Worm (Caenorhabditis elegans) whole organism, L2 larva: ENCODE measurements around the gene F36H1.12.

ENCODE experiments used
- C34F6.9 ChIP-seq: fragments of 150-350 bp; optimal IDR thresholded peaks from 2 replicates; lab custom pipeline; 2014; ENCODE audit warnings: missing biosample characterization, missing genetic modification characterization
- F13H6.1 ChIP-seq: sonication (generic microtip); optimal IDR thresholded peaks from 2 replicates; lab custom pipeline; 2016; ENCODE audit warnings: missing genetic modification characterization, missing compliant biosample characterization
- R02D3.7 ChIP-seq: fragments of 150-350 bp; optimal IDR thresholded peaks from 2 replicates; lab custom pipeline; 2014; ENCODE audit warnings: missing biosample characterization, missing genetic modification characterization
- Y55F3AM.14 ChIP-seq: fragments of 200-800 bp; sonication (Bioruptor generic); optimal IDR thresholded peaks from 2 replicates; lab custom pipeline; 2018; ENCODE audit warnings: mild to moderate bottlenecking, missing genetic modification characterization, missing compliant biosample characterization
- ZK546.5 ChIP-seq: sonication (generic microtip); optimal IDR thresholded peaks from 2 replicates; lab custom pipeline; 2017; ENCODE audit warnings: missing biosample characterization, missing genetic modification characterization
- alr-1 ChIP-seq: fragments of 150-350 bp; optimal IDR thresholded peaks from 2 replicates; lab custom pipeline; 2014; ENCODE audit warnings: missing biosample characterization, missing genetic modification characterization
- aly-2 ChIP-seq: fragments of 150-350 bp; optimal IDR thresholded peaks from 2 replicates; lab custom pipeline; 2014; ENCODE audit warnings: missing biosample characterization, missing genetic modification characterization
- ama-1 ChIP-seq: fragments of 150-350 bp; optimal IDR thresholded peaks from 2 replicates; lab custom pipeline; 2018; ENCODE audit warnings: inconsistent platforms
- blmp-1 ChIP-seq: sonication (generic microtip); optimal IDR thresholded peaks from 2 replicates; lab custom pipeline; 2017; ENCODE audit warnings: missing genetic modification characterization, mild to moderate bottlenecking, missing compliant biosample characterization, antibody characterized with exemption, moderate library complexity; ENCODE audit not compliant: insufficient read depth
- ceh-16 ChIP-seq: fragments of 150-350 bp; optimal IDR thresholded peaks from 2 replicates; lab custom pipeline; 2014; ENCODE audit warnings: missing biosample characterization, missing genetic modification characterization
- ceh-82 ChIP-seq: fragments of 150-350 bp; optimal IDR thresholded peaks from 2 replicates; lab custom pipeline; 2014; ENCODE audit warnings: missing biosample characterization, missing genetic modification characterization
- crh-2 ChIP-seq: sonication (generic microtip); optimal IDR thresholded peaks from 2 replicates; lab custom pipeline; 2017; ENCODE audit warnings: missing biosample characterization, missing genetic modification characterization
- dmd-4 ChIP-seq: sonication (generic microtip); optimal IDR thresholded peaks from 2 replicates; lab custom pipeline; 2017; ENCODE audit warnings: missing biosample characterization, missing genetic modification characterization
- egl-27 ChIP-seq: sonication (generic microtip); optimal IDR thresholded peaks from 3 replicates; lab custom pipeline; 2017; ENCODE audit warnings: missing biosample characterization, missing genetic modification reagents, missing genetic modification characterization
- elt-1 ChIP-seq: fragments of 150-350 bp; optimal IDR thresholded peaks from 2 replicates; lab custom pipeline; 2014; ENCODE audit warnings: missing biosample characterization, missing genetic modification characterization
- elt-3 ChIP-seq: sonication (generic microtip); optimal IDR thresholded peaks from 2 replicates; lab custom pipeline; 2017; ENCODE audit warnings: missing biosample characterization, missing genetic modification characterization
- fos-1 ChIP-seq: fragments of 150-350 bp; optimal IDR thresholded peaks from 2 replicates; lab custom pipeline; 2014; ENCODE audit warnings: missing biosample characterization, missing genetic modification characterization
- gmeb-1 ChIP-seq: fragments of 150-350 bp; optimal IDR thresholded peaks from 2 replicates; lab custom pipeline; 2014; ENCODE audit warnings: missing biosample characterization, missing genetic modification characterization
- lin-11 ChIP-seq: fragments of 150-350 bp; sonication (generic microtip); optimal IDR thresholded peaks from 2 replicates; lab custom pipeline; 2014; ENCODE audit warnings: missing biosample characterization, missing genetic modification characterization, inconsistent platforms, mixed read lengths
- lin-39 ChIP-seq: fragments of 150-350 bp; optimal IDR thresholded peaks from 2 replicates; lab custom pipeline; 2014; ENCODE audit warnings: missing biosample characterization, missing genetic modification reagents, missing genetic modification characterization
- lsy-2 ChIP-seq, 2 experiments: fragments of 150-350 bp in 1 of 2; sonication (generic microtip) in 1 of 2; optimal IDR thresholded peaks; 2 replicates each; lab custom pipeline; 2014 to 2017; ENCODE audit warnings: missing biosample characterization in 2 of 2, missing genetic modification characterization in 2 of 2
- mab-5 ChIP-seq: fragments of 150-350 bp; optimal IDR thresholded peaks from 2 replicates; lab custom pipeline; 2014; ENCODE audit warnings: missing biosample characterization, missing genetic modification characterization
- mbf-1 ChIP-seq: sonication (generic microtip); optimal IDR thresholded peaks from 2 replicates; lab custom pipeline; 2017; ENCODE audit warnings: missing biosample characterization, missing genetic modification characterization
- mdl-1 ChIP-seq, 2 experiments: fragments of 150-350 bp in 1 of 2; sonication (generic microtip) in 1 of 2; optimal IDR thresholded peaks; 2 replicates each; lab custom pipeline; 2017; ENCODE audit warnings: missing biosample characterization in 2 of 2, missing genetic modification characterization in 2 of 2
- nhr-10 ChIP-seq: sonication (generic microtip); optimal IDR thresholded peaks from 2 replicates; lab custom pipeline; 2017; ENCODE audit warnings: missing biosample characterization, missing genetic modification characterization
- nhr-11 ChIP-seq: fragments of 150-350 bp; optimal IDR thresholded peaks from 2 replicates; lab custom pipeline; 2014; ENCODE audit warnings: missing biosample characterization, missing genetic modification characterization
- nhr-12 ChIP-seq: fragments of 150-350 bp; optimal IDR thresholded peaks from 2 replicates; lab custom pipeline; 2014; ENCODE audit warnings: missing biosample characterization, missing genetic modification characterization
- nhr-129 ChIP-seq: fragments of 150-350 bp; optimal IDR thresholded peaks from 2 replicates; lab custom pipeline; 2014; ENCODE audit warnings: missing biosample characterization, missing genetic modification characterization
- nhr-21 ChIP-seq: fragments of 150-350 bp; optimal IDR thresholded peaks from 2 replicates; lab custom pipeline; 2014; ENCODE audit warnings: missing biosample characterization, missing genetic modification characterization
- nhr-23 ChIP-seq: fragments of 150-350 bp; optimal IDR thresholded peaks from 2 replicates; lab custom pipeline; 2014; ENCODE audit warnings: missing biosample characterization, missing genetic modification reagents, missing genetic modification characterization
- nhr-237 ChIP-seq: fragments of 150-350 bp; optimal IDR thresholded peaks from 2 replicates; lab custom pipeline; 2014; ENCODE audit warnings: missing biosample characterization, missing genetic modification characterization
- nhr-6 ChIP-seq: fragments of 150-350 bp; optimal IDR thresholded peaks from 2 replicates; lab custom pipeline; 2014; ENCODE audit warnings: missing biosample characterization, missing genetic modification characterization
- nhr-77 ChIP-seq: fragments of 150-350 bp; optimal IDR thresholded peaks from 2 replicates; lab custom pipeline; 2014; ENCODE audit warnings: missing biosample characterization, missing genetic modification characterization
- peb-1 ChIP-seq: fragments of 150-350 bp; optimal IDR thresholded peaks from 2 replicates; lab custom pipeline; 2014; ENCODE audit warnings: missing biosample characterization, missing genetic modification characterization
- sem-4 ChIP-seq: fragments of 150-350 bp; optimal IDR thresholded peaks from 2 replicates; lab custom pipeline; 2014; ENCODE audit warnings: missing biosample characterization, missing genetic modification reagents, missing genetic modification characterization
- skn-1 ChIP-seq: sonication (generic microtip); optimal IDR thresholded peaks from 2 replicates; lab custom pipeline; 2017; ENCODE audit warnings: missing biosample characterization, missing genetic modification characterization
- sma-3 ChIP-seq: sonication (generic microtip); optimal IDR thresholded peaks from 2 replicates; lab custom pipeline; 2016; ENCODE audit warnings: missing genetic modification reagents, missing genetic modification characterization, missing compliant biosample characterization
- sma-9 ChIP-seq, 2 experiments: fragments of 150-350 bp in 1 of 2; sonication (generic microtip) in 1 of 2; optimal IDR thresholded peaks; 2 replicates each; lab custom pipeline; 2014 to 2016; ENCODE audit warnings: missing genetic modification characterization in 2 of 2, mild to moderate bottlenecking in 1 of 2, missing biosample characterization in 1 of 2, missing compliant biosample characterization in 1 of 2, missing genetic modification reagents in 1 of 2, moderate library complexity in 1 of 2
- snpc-4 ChIP-seq: fragments of 150-350 bp; optimal IDR thresholded peaks from 2 replicates; lab custom pipeline; 2014; ENCODE audit warnings: missing biosample characterization, missing genetic modification characterization
- unc-39 ChIP-seq: fragments of 150-350 bp; optimal IDR thresholded peaks from 2 replicates; lab custom pipeline; 2014; ENCODE audit warnings: missing biosample characterization, missing genetic modification characterization
- unc-55 ChIP-seq: fragments of 150-350 bp; sonication (generic microtip); optimal IDR thresholded peaks from 3 replicates; lab custom pipeline; 2014; ENCODE audit warnings: missing biosample characterization, missing genetic modification reagents, missing genetic modification characterization
- unc-62 ChIP-seq: fragments of 150-350 bp; optimal IDR thresholded peaks from 2 replicates; lab custom pipeline; 2014; ENCODE audit warnings: missing biosample characterization, missing genetic modification reagents, missing genetic modification characterization
- zag-1 ChIP-seq: fragments of 150-350 bp; optimal IDR thresholded peaks from 2 replicates; lab custom pipeline; 2014; ENCODE audit warnings: missing biosample characterization, missing genetic modification characterization
- ztf-1 ChIP-seq: fragments of 200-800 bp; sonication (Bioruptor generic); conservative IDR thresholded peaks from 2 replicates; pipeline ENCODE4 v1.3.6; 2022; ENCODE audit warnings: missing genetic modification characterization, missing compliant biosample characterization
- ztf-4 ChIP-seq: fragments of 150-350 bp; optimal IDR thresholded peaks from 2 replicates; lab custom pipeline; 2014; ENCODE audit warnings: missing biosample characterization, missing genetic modification characterization

The F36H1.12 gene

DNA sequence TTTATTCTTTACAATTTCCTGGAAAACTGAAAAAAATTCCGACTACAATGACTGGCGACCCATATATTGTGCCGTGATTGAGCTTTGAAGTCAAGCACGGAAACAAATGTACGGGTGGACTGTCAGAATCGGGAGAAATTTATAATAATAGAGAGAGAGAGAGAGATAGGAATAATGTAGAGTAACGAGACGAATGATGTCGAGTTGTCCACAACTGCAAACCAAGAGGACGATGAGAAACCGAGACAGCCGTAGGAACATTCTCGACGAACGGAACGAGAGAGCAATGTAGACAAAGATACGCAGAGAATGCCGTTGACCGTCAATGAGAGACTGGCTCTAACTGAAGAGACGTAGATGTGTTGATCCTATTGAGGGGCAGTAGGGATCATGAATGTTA, 25.9 kb downstream of the F36H1.12 start (continued):
- TF ChIP-seq ceh-16 (tag; lab: Kevin White, UChicago) (no peak), C34F6.9 (tag; lab: Kevin White, UChicago) (peak; percentile 90), nhr-6 (tag; lab: Kevin White, UChicago) (peak; percentile 80), nhr-23 (tag; lab: Kevin White, UChicago) (no peak), mdl-1 (tag; optimal IDR thresholded peaks at IDR 0.05; lab: Kevin White, UChicago) (peak; percentile 13 to 47), sem-4 (tag; lab: Kevin White, UChicago) (peak; percentile 89), nhr-12 (tag; lab: Kevin White, UChicago) (no peak), lin-39 (tag; lab: Kevin White, UChicago) (no peak), fos-1 (tag; lab: Kevin White, UChicago) (peak; percentile 92), lin-11 (tag; lab: Kevin White, UChicago) (peak; percentile 58), unc-62 (peak; percentile 2), nhr-11 (no peak), lsy-2 (tag; optimal IDR thresholded peaks at IDR 0.05; lab: Kevin White, UChicago) (peak; percentile 57 to 90), gmeb-1 (tag; lab: Kevin White, UChicago) (peak; percentile 53), dmd-4 (no peak), snpc-4 (tag; lab: Kevin White, UChicago) (peak; percentile 28)

DNA sequence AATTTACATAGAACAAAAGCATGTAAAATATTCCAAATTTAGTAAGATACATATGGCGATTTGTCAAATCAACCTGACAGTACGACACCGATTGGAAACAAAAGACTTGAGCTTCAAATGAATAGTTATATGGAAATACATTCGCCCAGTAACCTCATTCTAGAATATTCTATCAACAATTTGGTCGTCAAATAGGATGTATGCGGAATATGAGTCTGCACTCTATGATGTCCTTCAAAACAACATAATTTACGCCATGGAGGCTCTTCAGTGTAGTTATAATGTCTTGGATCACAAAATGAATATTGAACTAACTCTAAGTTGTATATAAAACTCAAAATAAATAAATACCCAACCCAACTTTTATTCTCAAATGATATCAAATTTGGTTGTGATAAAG, 26.9 kb downstream of the F36H1.12 start:
- TF ChIP-seq nhr-10 (no peak), lin-39 (tag; lab: Kevin White, UChicago) (no peak), gmeb-1 (tag; lab: Kevin White, UChicago) (no peak), snpc-4 (tag; lab: Kevin White, UChicago) (no peak), elt-1 (tag; lab: Kevin White, UChicago) (no peak), zag-1 (tag; lab: Kevin White, UChicago) (no peak), nhr-11 (no peak), blmp-1 (tag; lab: Kevin White, UChicago) (no peak), unc-62 (no peak), mdl-1 (tag; optimal IDR thresholded peaks at IDR 0.05; lab: Kevin White, UChicago) (no peak), nhr-237 (tag; lab: Kevin White, UChicago) (no peak), F13H6.1 (tag; lab: Kevin White, UChicago) (no peak), alr-1 (tag; lab: Kevin White, UChicago) (no peak), ceh-16 (tag; lab: Kevin White, UChicago) (no peak), nhr-77 (tag; lab: Kevin White, UChicago) (no peak), crh-2 (peak; percentile 22), ama-1 (no peak), elt-3 (no peak), ztf-4 (tag; lab: Kevin White, UChicago) (peak; percentile 48), nhr-6 (tag; lab: Kevin White, UChicago) (no peak), skn-1 (tag; lab: Kevin White, UChicago) (no peak), aly-2 (no peak), peb-1 (tag; lab: Kevin White, UChicago) (no peak), sma-3 (no peak), ZK546.5 (tag; lab: Kevin White, UChicago) (no peak), unc-39 (tag; lab: Kevin White, UChicago) (no peak), mbf-1 (tag; lab: Kevin White, UChicago) (no peak), egl-27 (tag; lab: Kevin White, UChicago) (no peak), nhr-23 (tag; lab: Kevin White, UChicago) (no peak), ztf-1 (GFP tag; lab: Robert Waterston, UW) (no peak), mab-5 (tag; lab: Kevin White, UChicago) (no peak), ceh-82 (tag; lab: Kevin White, UChicago) (no peak), nhr-12 (tag; lab: Kevin White, UChicago) (no peak), C34F6.9 (tag; lab: Kevin White, UChicago) (peak; percentile 63), nhr-21 (tag; lab: Kevin White, UChicago) (no peak), unc-55 (GFP tag; lab: Kevin White, UChicago) (peak; percentile 40), sma-9 (GFP tag; optimal IDR thresholded peaks at IDR 0.05; lab: Kevin White, UChicago) (peak; percentile 27), sma-9 (tag; optimal IDR thresholded peaks at IDR 0.05; lab: Kevin White, UChicago) (no peak), nhr-129 (tag; lab: Kevin White, UChicago) (peak; percentile 46), dmd-4 (no peak), sem-4 (tag; lab: Kevin White, UChicago) (no peak), R02D3.7 (tag; lab: Kevin White, UChicago) (no peak), Y55F3AM.14 (GFP tag; lab: Kevin White, UChicago) (no peak), lsy-2 (tag; optimal IDR thresholded peaks at IDR 0.05; lab: Kevin White, UChicago) (peak in 1 of 2 experiments; percentile 58)
